Fruit fly (Drosophila melanogaster) whole organism, prepupa: ENCODE results near the gene PGRP-LB.
A peak's percentile ranks its signal among the peaks of the same experiment; 100 is the strongest.

Source experiments
- Blimp-1 ChIP-seq: fragments of 200-800 bp; sonication (Bioruptor generic); optimal IDR thresholded peaks from 3 replicates; lab custom pipeline; 2017; ENCODE audit warnings: missing biosample characterization, missing genetic modification characterization, mild to moderate bottlenecking, moderate library complexity, missing genetic modification reagents
- CG10631 ChIP-seq: fragments of 200-800 bp; sonication (Bioruptor generic); optimal IDR thresholded peaks from 2 replicates; lab custom pipeline; 2016; ENCODE audit warnings: missing biosample characterization, missing genetic modification characterization
- CG10669 ChIP-seq: fragments of 200-800 bp; sonication (Bioruptor generic); optimal IDR thresholded peaks from 3 replicates; lab custom pipeline; 2018; ENCODE audit warnings: missing biosample characterization, mild to moderate bottlenecking, missing genetic modification characterization, moderate library complexity
- CG11294 ChIP-seq: fragments of 200-800 bp; sonication (Bioruptor generic); IDR thresholded peaks from 2 replicates; pipeline ENCODE4 v1.3.6; 2022; ENCODE audit warnings: missing biosample characterization, missing genetic modification characterization
- CG15336 ChIP-seq: fragments of 200-800 bp; sonication (Bioruptor generic); IDR thresholded peaks from 2 replicates; pipeline ENCODE4 v1.3.6; 2022; ENCODE audit warnings: missing biosample characterization, missing genetic modification characterization
- CG16779 ChIP-seq: fragments of 200-800 bp; sonication (Bioruptor generic); optimal IDR thresholded peaks from 3 replicates; lab custom pipeline; 2017; ENCODE audit warnings: missing biosample characterization, mild to moderate bottlenecking, missing genetic modification characterization
- CG31627 ChIP-seq: fragments of 200-800 bp; sonication (Bioruptor generic); optimal IDR thresholded peaks from 3 replicates; lab custom pipeline; 2016; ENCODE audit warnings: missing biosample characterization, missing genetic modification characterization
- CG32006 ChIP-seq: fragments of 200-800 bp; sonication (Bioruptor generic); optimal IDR thresholded peaks from 3 replicates; lab custom pipeline; 2017; ENCODE audit warnings: missing biosample characterization, mild to moderate bottlenecking, missing genetic modification characterization
- CG34406 ChIP-seq: fragments of 200-800 bp; sonication (Bioruptor generic); optimal IDR thresholded peaks from 3 replicates; lab custom pipeline; 2016; ENCODE audit warnings: missing biosample characterization, missing genetic modification characterization
- CG3919 ChIP-seq: fragments of 200-800 bp; sonication (Bioruptor generic); optimal IDR thresholded peaks from 3 replicates; lab custom pipeline; 2016; ENCODE audit warnings: missing biosample characterization, missing genetic modification characterization
- CG4318 ChIP-seq: fragments of 200-800 bp; sonication (Bioruptor generic); optimal IDR thresholded peaks from 3 replicates; lab custom pipeline; 2017; ENCODE audit warnings: missing biosample characterization, mild to moderate bottlenecking, missing genetic modification characterization
- CG6163 ChIP-seq: fragments of 200-800 bp; sonication (Bioruptor generic); IDR thresholded peaks from 3 replicates; pipeline ENCODE4 v1.3.6; 2022; ENCODE audit warnings: missing biosample characterization, missing genetic modification characterization
- CG6276 ChIP-seq: fragments of 200-800 bp; sonication (Bioruptor generic); optimal IDR thresholded peaks from 2 replicates; lab custom pipeline; 2017; ENCODE audit warnings: missing biosample characterization, mild to moderate bottlenecking, missing genetic modification characterization
- CG6792 ChIP-seq: fragments of 200-800 bp; sonication (Bioruptor generic); optimal IDR thresholded peaks from 3 replicates; lab custom pipeline; 2016; ENCODE audit warnings: missing biosample characterization, missing genetic modification characterization
- CG7368 ChIP-seq: fragments of 200-800 bp; sonication (Bioruptor generic); optimal IDR thresholded peaks from 3 replicates; lab custom pipeline; 2016; ENCODE audit warnings: missing biosample characterization, missing genetic modification characterization
- CG8119 ChIP-seq: fragments of 200-800 bp; sonication (Bioruptor generic); IDR thresholded peaks from 3 replicates; pipeline ENCODE4 v1.3.6; 2022; ENCODE audit warnings: missing biosample characterization, missing genetic modification characterization
- CG8319 ChIP-seq: fragments of 200-800 bp; sonication (Bioruptor generic); optimal IDR thresholded peaks from 3 replicates; lab custom pipeline; 2016; ENCODE audit warnings: missing biosample characterization, missing genetic modification characterization
- CG8632 ChIP-seq: fragments of 200-800 bp; sonication (Bioruptor generic); optimal IDR thresholded peaks from 3 replicates; lab custom pipeline; 2016; ENCODE audit warnings: missing biosample characterization, missing genetic modification characterization
- Eip75B ChIP-seq: fragments of 200-800 bp; sonication (Bioruptor generic); optimal IDR thresholded peaks from 3 replicates; lab custom pipeline; 2016; ENCODE audit warnings: missing biosample characterization, missing genetic modification characterization
- Eip78C ChIP-seq: fragments of 200-800 bp; sonication (Bioruptor generic); peaks from one replicate; lab custom pipeline; 2016; ENCODE audit warnings: missing biosample characterization, missing genetic modification characterization
- Eip93F ChIP-seq: fragments of 200-800 bp; sonication (Bioruptor generic); optimal IDR thresholded peaks from 2 replicates; lab custom pipeline; 2016; ENCODE audit warnings: missing biosample characterization, mild to moderate bottlenecking, missing genetic modification characterization
- Ets21C ChIP-seq: fragments of 200-800 bp; sonication (Bioruptor generic); optimal IDR thresholded peaks from 3 replicates; lab custom pipeline; 2016; ENCODE audit warnings: missing biosample characterization, missing genetic modification characterization
- Ets96B ChIP-seq: fragments of 200-800 bp; optimal IDR thresholded peaks from 2 replicates; lab custom pipeline; 2019; ENCODE audit warnings: missing biosample characterization, mild to moderate bottlenecking, missing genetic modification characterization, moderate library complexity
- Hr38 ChIP-seq: sonication (Bioruptor generic); optimal IDR thresholded peaks from 2 replicates; lab custom pipeline; 2016; ENCODE audit warnings: missing biosample characterization, missing genetic modification characterization
- Hr39 ChIP-seq: fragments of 200-800 bp; sonication (Bioruptor generic); optimal IDR thresholded peaks from 2 replicates; lab custom pipeline; 2016; ENCODE audit warnings: missing biosample characterization, missing genetic modification characterization
- Hr4 ChIP-seq: fragments of 200-800 bp; sonication (Bioruptor generic); optimal IDR thresholded peaks from 3 replicates; lab custom pipeline; 2016; ENCODE audit warnings: missing biosample characterization, missing genetic modification characterization
- Lpt ChIP-seq: fragments of 200-800 bp; sonication (Bioruptor generic); optimal IDR thresholded peaks from 3 replicates; lab custom pipeline; 2016; ENCODE audit warnings: missing biosample characterization, missing genetic modification characterization
- Met ChIP-seq: fragments of 200-800 bp; sonication (Bioruptor generic); optimal IDR thresholded peaks from 3 replicates; lab custom pipeline; 2016; ENCODE audit warnings: missing biosample characterization, missing genetic modification characterization
- OdsH ChIP-seq: fragments of 200-800 bp; sonication (Bioruptor generic); optimal IDR thresholded peaks from 3 replicates; lab custom pipeline; 2016; ENCODE audit warnings: missing biosample characterization, missing genetic modification characterization
- Sox102F ChIP-seq: fragments of 200-800 bp; sonication (Bioruptor generic); optimal IDR thresholded peaks from 2 replicates; lab custom pipeline; 2016; ENCODE audit warnings: missing biosample characterization, mild to moderate bottlenecking, missing genetic modification characterization
- Sox14 ChIP-seq: fragments of 200-800 bp; sonication (Bioruptor generic); optimal IDR thresholded peaks from 3 replicates; lab custom pipeline; 2016; ENCODE audit warnings: missing biosample characterization, missing genetic modification characterization
- achi ChIP-seq: fragments of 200-800 bp; sonication (Bioruptor generic); optimal IDR thresholded peaks from 3 replicates; lab custom pipeline; 2016; ENCODE audit warnings: missing biosample characterization, missing genetic modification characterization
- acj6 ChIP-seq: fragments of 200-800 bp; sonication (Bioruptor generic); optimal IDR thresholded peaks from 3 replicates; lab custom pipeline; 2016; ENCODE audit warnings: missing biosample characterization, missing genetic modification characterization
- cyc ChIP-seq: fragments of 200-800 bp; sonication (Bioruptor generic); optimal IDR thresholded peaks from 3 replicates; lab custom pipeline; 2016; ENCODE audit warnings: missing biosample characterization, missing genetic modification characterization
- dac ChIP-seq: fragments of 200-800 bp; sonication (Bioruptor generic); optimal IDR thresholded peaks from 2 replicates; lab custom pipeline; 2017; ENCODE audit warnings: missing biosample characterization, mild to moderate bottlenecking, missing genetic modification characterization
- eg ChIP-seq: fragments of 200-800 bp; sonication (Bioruptor generic); IDR thresholded peaks from 3 replicates; pipeline ENCODE4 v1.3.6; 2022; ENCODE audit warnings: missing biosample characterization, missing genetic modification characterization
- esn ChIP-seq: fragments of 200-800 bp; sonication (Bioruptor generic); optimal IDR thresholded peaks from 2 replicates; lab custom pipeline; 2016; ENCODE audit warnings: missing biosample characterization, mild to moderate bottlenecking, missing genetic modification characterization, moderate library complexity
- fd85E ChIP-seq: fragments of 200-800 bp; sonication (Bioruptor generic); optimal IDR thresholded peaks from 3 replicates; lab custom pipeline; 2016; ENCODE audit warnings: missing biosample characterization, missing genetic modification characterization
- fkh ChIP-seq: fragments of 200-800 bp; sonication (Bioruptor generic); optimal IDR thresholded peaks from 3 replicates; lab custom pipeline; 2017; ENCODE audit warnings: missing biosample characterization, mild to moderate bottlenecking, missing genetic modification characterization, moderate library complexity
- lz ChIP-seq: fragments of 200-800 bp; sonication (Bioruptor generic); optimal IDR thresholded peaks from 3 replicates; lab custom pipeline; 2016; ENCODE audit warnings: missing biosample characterization, missing genetic modification characterization
- net ChIP-seq: fragments of 200-800 bp; sonication (Bioruptor generic); optimal IDR thresholded peaks from 3 replicates; lab custom pipeline; 2016; ENCODE audit warnings: missing biosample characterization, missing genetic modification characterization
- salr ChIP-seq, 2 experiments: fragments of 200-800 bp; sonication (Bioruptor generic); optimal IDR thresholded peaks; 3 replicates each; lab custom pipeline; 2016 to 2018; ENCODE audit warnings: missing biosample characterization in 2 of 2, missing genetic modification characterization in 2 of 2, mild to moderate bottlenecking in 1 of 2
- spab ChIP-seq: fragments of 200-800 bp; sonication (Bioruptor generic); optimal IDR thresholded peaks from 2 replicates; lab custom pipeline; 2017; ENCODE audit warnings: missing biosample characterization, mild to moderate bottlenecking, missing genetic modification characterization, missing genetic modification reagents
- svp ChIP-seq: fragments of 200-800 bp; sonication (Bioruptor generic); peaks from one replicate; lab custom pipeline; 2016; ENCODE audit warnings: missing biosample characterization, missing genetic modification characterization
- vri ChIP-seq: fragments of 200-800 bp; sonication (Bioruptor generic); optimal IDR thresholded peaks from 3 replicates; lab custom pipeline; 2016; ENCODE audit warnings: missing biosample characterization, mild to moderate bottlenecking, missing genetic modification characterization

PGRP-LB gene

dm6 chr3R:11469745-11470144 is 9.4 kb upstream of the PGRP-LB start:
- TF ChIP-seq CG34406 (GFP tag; lab: Kevin White, UChicago) (no peak), Eip78C (GFP tag; lab: Kevin White, UChicago) (peak; percentile 68), eg (GFP tag; lab: Robert Waterston, UW) (0 out of 3 replicates have a peak, but pooled peaks have one; percentile 13), CG16779 (no peak), CG32006 (GFP tag; lab: Kevin White, UChicago) (peak; percentile 41), salr (GFP tag; optimal IDR thresholded peaks at IDR 0.05; lab: Kevin White, UChicago) (no peak), CG15336 (GFP tag; lab: Robert Waterston, UW) (peak; percentile 23; the same call in 1 of the 2 replicates), CG4318 (peak; percentile 0), CG6163 (GFP tag; lab: Robert Waterston, UW) (no peak), vri (GFP tag; lab: Kevin White, UChicago) (no peak), achi (GFP tag; lab: Kevin White, UChicago) (no peak), Hr4 (peak; percentile 38), svp (GFP tag; lab: Kevin White, UChicago) (peak; percentile 14)

DNA sequence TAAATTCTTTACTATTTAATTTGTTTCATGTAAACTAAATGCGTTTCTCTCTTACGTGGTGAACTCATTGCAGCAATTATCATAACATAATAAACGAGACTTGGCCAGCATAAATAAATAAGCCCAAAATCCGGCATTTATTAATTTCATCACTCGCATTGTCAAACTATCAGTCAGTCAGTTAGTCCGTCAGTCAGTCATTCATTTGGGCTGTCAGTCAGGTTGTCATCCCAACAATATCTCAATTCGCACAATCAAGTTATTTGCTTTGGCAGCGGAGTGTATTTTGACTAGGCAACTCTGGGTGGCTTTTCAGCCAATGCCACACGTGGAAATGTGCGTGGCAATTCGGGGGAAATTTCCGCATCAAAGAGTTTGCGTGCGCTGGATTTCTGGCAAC is 7.5 kb upstream of the PGRP-LB start:
- no peak for TF ChIP-seq Eip93F (GFP tag; lab: Kevin White, UChicago)

- TF ChIP-seq svp (GFP tag; lab: Kevin White, UChicago): no peak
- no peak for TF ChIP-seq dac
- no peak for TF ChIP-seq fd85E
- no peak for TF ChIP-seq acj6
- no peak for TF ChIP-seq Ets96B
Observed at dm6 chr3R:11458851-11459175, 1.5 kb downstream of the PGRP-LB start.

DNA sequence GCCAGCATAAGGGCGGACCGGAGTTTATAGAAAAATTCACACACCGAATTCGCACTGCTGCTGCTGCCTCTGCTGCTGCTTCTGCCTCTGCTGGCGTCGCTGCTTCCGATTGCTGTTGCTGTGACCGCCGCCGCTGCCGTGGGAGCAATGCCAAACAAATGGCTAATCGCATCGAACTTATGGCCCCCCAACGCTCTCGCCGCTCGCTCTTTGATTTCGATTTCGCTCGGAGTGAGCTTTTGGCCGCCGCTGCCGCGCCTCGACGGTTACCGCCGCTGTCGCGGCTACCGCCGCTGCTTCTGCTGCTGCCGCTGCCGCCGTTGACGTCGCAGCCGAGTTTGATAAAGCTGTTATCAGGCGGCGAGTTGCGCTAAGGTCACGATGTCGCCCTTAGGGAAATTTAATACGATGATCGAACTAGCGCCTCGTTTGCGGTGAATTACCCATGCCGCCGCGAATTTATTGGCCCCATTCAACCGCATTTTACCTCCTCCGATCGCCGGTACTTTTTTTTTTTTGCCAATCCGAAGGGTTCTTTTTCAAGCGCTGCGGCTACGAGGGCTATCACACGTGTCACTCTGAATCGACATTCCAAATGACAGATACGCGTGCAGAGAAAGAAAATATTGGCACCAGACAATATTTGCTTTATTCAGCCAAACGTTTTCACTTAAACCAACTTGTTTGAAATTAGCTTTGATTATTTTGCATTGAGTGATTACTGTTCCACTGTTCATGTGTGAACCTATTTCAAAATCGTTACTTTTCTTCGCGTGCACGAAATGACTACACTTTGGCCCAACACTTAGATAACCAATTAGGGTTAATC is 2.1 kb downstream of the PGRP-LB start:
- TF ChIP-seq CG32006 (GFP tag; lab: Kevin White, UChicago) (no peak), OdsH (GFP tag; lab: Kevin White, UChicago) (no peak), cyc (peak; percentile 12), CG10631 (GFP tag; lab: Kevin White, UChicago) (no peak), Met (GFP tag; lab: Kevin White, UChicago) (peak; percentile 27), Hr39 (peak; percentile 49), CG15336 (GFP tag; lab: Robert Waterston, UW) (no peak), Eip78C (GFP tag; lab: Kevin White, UChicago) (no peak), Sox102F (GFP tag; lab: Kevin White, UChicago) (no peak), Eip75B (GFP tag; lab: Kevin White, UChicago) (no peak), Lpt (GFP tag; lab: Kevin White, UChicago) (no peak), CG8119 (no peak), esn (peak; percentile 27), Eip93F (GFP tag; lab: Kevin White, UChicago) (no peak), Hr38 (no peak), Sox14 (GFP tag; lab: Kevin White, UChicago) (no peak), CG7368 (GFP tag; lab: Kevin White, UChicago) (no peak), vri (GFP tag; lab: Kevin White, UChicago) (peak; percentile 15), salr (GFP tag; optimal IDR thresholded peaks at IDR 0.05; lab: Kevin White, UChicago) (no peak), Ets96B (no peak), CG6792 (no peak), CG11294 (GFP tag; lab: Robert Waterston, UW) (no peak), Ets21C (GFP tag; lab: Kevin White, UChicago) (no peak), CG3919 (GFP tag; lab: Kevin White, UChicago) (no peak), CG6163 (GFP tag; lab: Robert Waterston, UW) (peak; percentile 36; the same call in 1 of the 3 replicates), CG10669 (GFP tag; lab: Kevin White, UChicago) (no peak), Blimp-1 (GFP tag; lab: Kevin White, UChicago) (no peak), Hr4 (no peak), spab (GFP tag; lab: Kevin White, UChicago) (no peak), CG8319 (GFP tag; lab: Kevin White, UChicago) (no peak), CG31627 (peak; percentile 28), CG16779 (no peak), CG6276 (GFP tag; lab: Kevin White, UChicago) (no peak), fkh (no peak), net (GFP tag; lab: Kevin White, UChicago) (no peak), CG4318 (no peak), lz (no peak), CG8632 (GFP tag; lab: Kevin White, UChicago) (no peak)
